Worm (Caenorhabditis elegans) whole organism, young adult: ENCODE measurements around the gene abt-1.

Experiments
- B0019.2 ChIP-seq: fragments of 200-800 bp; sonication (Bioruptor generic); conservative IDR thresholded peaks from 2 replicates; pipeline ENCODE4 v1.3.6; 2022; ENCODE audit warnings: missing genetic modification reagents, missing genetic modification characterization, missing compliant biosample characterization
- C17E4.6 ChIP-seq: fragments of 200-800 bp; sonication (Bioruptor generic); IDR thresholded peaks from 2 replicates; pipeline ENCODE4 v1.3.6; 2022; ENCODE audit warnings: missing genetic modification reagents, missing genetic modification characterization, missing compliant biosample characterization
- F22D6.2 ChIP-seq: sonication (generic microtip); optimal IDR thresholded peaks from 2 replicates; lab custom pipeline; 2016; ENCODE audit warnings: mild to moderate bottlenecking, missing genetic modification characterization, missing compliant biosample characterization
- F33H1.4 ChIP-seq: fragments of 200-800 bp; sonication (Bioruptor generic); IDR thresholded peaks from 2 replicates; pipeline ENCODE4 v1.3.6; 2022; ENCODE audit warnings: missing genetic modification reagents, missing genetic modification characterization, missing compliant biosample characterization
- F37B4.10 ChIP-seq: fragments of 200-800 bp; sonication (Bioruptor generic); IDR thresholded peaks from 2 replicates; pipeline ENCODE4 v1.3.6; 2022; ENCODE audit warnings: missing genetic modification characterization, missing compliant biosample characterization
- F49E8.2 ChIP-seq: sonication (generic microtip); optimal IDR thresholded peaks from 3 replicates; lab custom pipeline; 2017; ENCODE audit warnings: missing genetic modification characterization, mild to moderate bottlenecking, missing compliant biosample characterization, antibody characterized with exemption, moderate library complexity; ENCODE audit not compliant: insufficient read depth
- F52B5.7 ChIP-seq: sonication (generic microtip); optimal IDR thresholded peaks from 2 replicates; lab custom pipeline; 2016; ENCODE audit warnings: mild to moderate bottlenecking, missing genetic modification characterization, missing compliant biosample characterization
- K11D2.4 ChIP-seq: fragments of 200-800 bp; sonication (Bioruptor generic); IDR thresholded peaks from 2 replicates; pipeline ENCODE4 v1.3.6; 2022; ENCODE audit warnings: missing genetic modification reagents, missing genetic modification characterization, missing compliant biosample characterization
- Y53F4B.3 ChIP-seq: fragments of 200-800 bp; sonication (Bioruptor generic); IDR thresholded peaks from 2 replicates; pipeline ENCODE4 v1.3.6; 2022; ENCODE audit warnings: missing genetic modification reagents, missing genetic modification characterization, missing compliant biosample characterization
- Y53G8AR.9 ChIP-seq: fragments of 200-800 bp; sonication (Bioruptor generic); conservative IDR thresholded peaks from 2 replicates; pipeline ENCODE4 v1.3.6; 2022; ENCODE audit warnings: missing genetic modification reagents, missing genetic modification characterization, missing compliant biosample characterization
- attf-3 ChIP-seq: fragments of 200-800 bp; sonication (Bioruptor generic); conservative IDR thresholded peaks from 2 replicates; pipeline ENCODE4 v1.3.6; 2022; ENCODE audit warnings: missing genetic modification reagents, missing genetic modification characterization, missing compliant biosample characterization
- attf-5 ChIP-seq: fragments of 200-800 bp; sonication (Bioruptor generic); optimal IDR thresholded peaks from 2 replicates; lab custom pipeline; 2018; ENCODE audit warnings: mild to moderate bottlenecking, missing genetic modification characterization, missing compliant biosample characterization
- bed-2 ChIP-seq: fragments of 200-800 bp; sonication (Bioruptor generic); IDR thresholded peaks from 2 replicates; pipeline ENCODE4 v1.3.6; 2022; ENCODE audit warnings: missing genetic modification reagents, missing genetic modification characterization, missing compliant biosample characterization
- ceh-91 ChIP-seq: fragments of 200-800 bp; sonication (Bioruptor generic); IDR thresholded peaks from 2 replicates; pipeline ENCODE4 v1.3.6; 2022; ENCODE audit warnings: missing genetic modification reagents, missing genetic modification characterization, missing compliant biosample characterization
- egl-18 ChIP-seq: fragments of 200-800 bp; sonication (Bioruptor generic); IDR thresholded peaks from 2 replicates; pipeline ENCODE4 v1.3.6; 2022; ENCODE audit warnings: missing genetic modification reagents, missing genetic modification characterization, missing compliant biosample characterization
- fkh-3 ChIP-seq: sonication (generic microtip); optimal IDR thresholded peaks from 2 replicates; lab custom pipeline; 2016; ENCODE audit warnings: mild to moderate bottlenecking, missing genetic modification characterization, missing compliant biosample characterization
- gei-17 ChIP-seq: fragments of 200-800 bp; sonication (Bioruptor generic); optimal IDR thresholded peaks from 2 replicates; lab custom pipeline; 2018; ENCODE audit warnings: mild to moderate bottlenecking, missing genetic modification characterization, missing compliant biosample characterization
- him-1 ChIP-seq: sonication (generic microtip); optimal IDR thresholded peaks from 2 replicates; lab custom pipeline; 2016; ENCODE audit warnings: missing genotype, missing genetic modification reagents, missing genetic modification characterization, missing compliant biosample characterization
- hsf-1 ChIP-seq: fragments of 200-800 bp; sonication (Bioruptor generic); IDR thresholded peaks from 2 replicates; pipeline ENCODE4 v1.3.6; 2022; ENCODE audit warnings: missing genetic modification reagents, missing genetic modification characterization, missing compliant biosample characterization
- lag-1 ChIP-seq: fragments of 200-800 bp; sonication (Bioruptor generic); IDR thresholded peaks from 2 replicates; pipeline ENCODE4 v1.3.6; 2022; ENCODE audit warnings: missing genetic modification reagents, missing genetic modification characterization, missing compliant biosample characterization
- lin-26 ChIP-seq: fragments of 200-800 bp; sonication (Bioruptor generic); IDR thresholded peaks from 2 replicates; pipeline ENCODE4 v1.3.6; 2022; ENCODE audit warnings: missing genetic modification reagents, missing genetic modification characterization, missing compliant biosample characterization
- lin-54 ChIP-seq: fragments of 200-800 bp; sonication (Bioruptor generic); optimal IDR thresholded peaks from 2 replicates; lab custom pipeline; 2018; ENCODE audit warnings: mild to moderate bottlenecking, missing genetic modification characterization, missing compliant biosample characterization
- lir-1 ChIP-seq: fragments of 200-800 bp; sonication (Bioruptor generic); conservative IDR thresholded peaks from 2 replicates; pipeline ENCODE4 v1.3.6; 2022; ENCODE audit warnings: missing genetic modification reagents, missing genetic modification characterization, missing compliant biosample characterization
- lsl-1 ChIP-seq: fragments of 200-800 bp; sonication (Bioruptor generic); optimal IDR thresholded peaks from 2 replicates; lab custom pipeline; 2018; ENCODE audit warnings: mild to moderate bottlenecking, missing genetic modification characterization, moderate library complexity, missing compliant biosample characterization
- lsy-27 ChIP-seq: sonication (generic microtip); optimal IDR thresholded peaks from 2 replicates; lab custom pipeline; 2017; ENCODE audit warnings: missing genetic modification characterization, mild to moderate bottlenecking, missing compliant biosample characterization, antibody characterized with exemption, missing genotype, borderline replicate concordance; ENCODE audit not compliant: insufficient read depth
- madf-6 ChIP-seq: fragments of 200-800 bp; sonication (Bioruptor generic); IDR thresholded peaks from 2 replicates; pipeline ENCODE4 v1.3.6; 2022; ENCODE audit warnings: missing genetic modification reagents, missing genetic modification characterization, missing compliant biosample characterization
- mel-28 ChIP-seq: sonication (generic microtip); optimal IDR thresholded peaks from 2 replicates; lab custom pipeline; 2016; ENCODE audit warnings: borderline replicate concordance, mild to moderate bottlenecking, missing genetic modification characterization, missing compliant biosample characterization
- mxl-1 ChIP-seq: sonication (generic microtip); optimal IDR thresholded peaks from 2 replicates; lab custom pipeline; 2016; ENCODE audit warnings: missing genetic modification characterization, missing compliant biosample characterization
- nfya-1 ChIP-seq: sonication (generic microtip); optimal IDR thresholded peaks from 2 replicates; lab custom pipeline; 2017; ENCODE audit warnings: antibody characterized with exemption, missing compliant biosample characterization, missing genetic modification characterization, borderline replicate concordance; ENCODE audit not compliant: insufficient read depth
- nfya-2 ChIP-seq: fragments of 200-800 bp; sonication (Bioruptor generic); IDR thresholded peaks from 2 replicates; pipeline ENCODE4 v1.3.6; 2022; ENCODE audit warnings: missing genetic modification reagents, missing genetic modification characterization, missing compliant biosample characterization
- nhr-179 ChIP-seq: sonication (generic microtip); optimal IDR thresholded peaks from 2 replicates; lab custom pipeline; 2016; ENCODE audit warnings: mild to moderate bottlenecking, missing genetic modification characterization, missing compliant biosample characterization
- nhr-27 ChIP-seq: fragments of 200-800 bp; sonication (Bioruptor generic); optimal IDR thresholded peaks from 2 replicates; lab custom pipeline; 2018; ENCODE audit warnings: mild to moderate bottlenecking, missing genetic modification characterization, moderate library complexity, missing compliant biosample characterization
- pha-4 ChIP-seq: fragments of 150-350 bp; sonication (generic microtip); optimal IDR thresholded peaks from 2 replicates; lab custom pipeline; 2014; ENCODE audit warnings: missing biosample characterization, missing genetic modification reagents, missing genetic modification characterization
- rec-8 ChIP-seq, 2 experiments: sonication (generic microtip); optimal IDR thresholded peaks; 2 replicates each; lab custom pipeline; 2016; ENCODE audit warnings: mild to moderate bottlenecking in 2 of 2, missing genetic modification characterization in 2 of 2, missing genetic modification reagents in 2 of 2, missing genotype in 2 of 2, missing biosample characterization in 1 of 2, missing compliant biosample characterization in 1 of 2, moderate library complexity in 1 of 2
- repo-1 ChIP-seq: sonication (generic microtip); optimal IDR thresholded peaks from 2 replicates; lab custom pipeline; 2017; ENCODE audit warnings: mild to moderate bottlenecking, missing genetic modification characterization, missing compliant biosample characterization
- snpc-1.1 ChIP-seq: sonication (generic microtip); optimal IDR thresholded peaks from 2 replicates; lab custom pipeline; 2017; ENCODE audit warnings: missing genetic modification characterization, mild to moderate bottlenecking, missing compliant biosample characterization, antibody characterized with exemption, moderate library complexity, missing genotype, missing genetic modification reagents; ENCODE audit not compliant: insufficient read depth
- snpc-1.3 ChIP-seq: sonication (generic microtip); optimal IDR thresholded peaks from 2 replicates; lab custom pipeline; 2017; ENCODE audit warnings: missing genetic modification characterization, mild to moderate bottlenecking, missing compliant biosample characterization, antibody characterized with exemption, moderate library complexity, missing genotype, missing genetic modification reagents; ENCODE audit not compliant: insufficient read depth
- sptf-2 ChIP-seq: fragments of 200-800 bp; sonication (Bioruptor generic); optimal IDR thresholded peaks from 2 replicates; lab custom pipeline; 2018; ENCODE audit warnings: mild to moderate bottlenecking, missing genetic modification characterization, missing compliant biosample characterization
- unc-130 ChIP-seq: sonication (generic microtip); optimal IDR thresholded peaks from 2 replicates; lab custom pipeline; 2016; ENCODE audit warnings: missing genetic modification reagents, missing genetic modification characterization, missing compliant biosample characterization
- zfh-2 ChIP-seq: fragments of 200-800 bp; sonication (Bioruptor generic); conservative IDR thresholded peaks from 2 replicates; pipeline ENCODE4 v1.3.6; 2022; ENCODE audit warnings: missing genetic modification reagents, missing genetic modification characterization, missing compliant biosample characterization
- ztf-28 ChIP-seq: fragments of 200-800 bp; sonication (Bioruptor generic); IDR thresholded peaks from 2 replicates; pipeline ENCODE4 v1.3.6; 2022; ENCODE audit warnings: missing genetic modification reagents, missing genetic modification characterization, missing compliant biosample characterization

Gene abt-1

DNA sequence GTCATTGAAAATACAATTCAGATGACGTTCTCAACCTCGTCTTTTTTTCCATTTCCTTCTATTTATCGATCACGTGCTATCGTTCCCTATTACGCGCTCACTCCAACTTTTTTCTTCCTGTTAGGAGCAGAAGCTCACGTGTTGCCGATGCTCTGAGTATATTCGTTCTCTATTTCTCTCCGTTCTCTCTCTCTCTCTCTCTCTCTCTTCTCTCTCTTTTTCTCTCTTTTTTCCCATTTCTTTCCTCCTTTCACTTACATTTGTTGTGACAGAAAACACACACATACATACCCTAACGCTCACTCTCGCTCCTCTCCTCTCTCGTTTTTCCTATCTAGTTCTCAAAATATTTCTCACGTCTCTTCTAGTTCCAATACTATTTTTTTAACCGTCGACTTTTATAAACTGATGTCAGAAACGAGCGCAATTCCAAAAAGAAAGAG lies 37.7 kb upstream of the abt-1 start (continued):
- 0 out of 2 replicates have a peak, but pooled peaks have one; percentile 33 for TF ChIP-seq attf-3 (GFP tag; lab: Robert Waterston, UW)
- no peak for TF ChIP-seq sptf-2
- TF ChIP-seq lir-1 (GFP tag; lab: Robert Waterston, UW) = peak; percentile 59; the same call in 1 of the 2 replicates
- TF ChIP-seq ztf-28 (GFP tag; lab: Robert Waterston, UW) = no peak
- no peak for TF ChIP-seq egl-18 (GFP tag; lab: Robert Waterston, UW)
- no peak for TF ChIP-seq snpc-1.1 (tag; lab: Kevin White, UChicago)
- TF ChIP-seq Y53G8AR.9 (GFP tag; lab: Robert Waterston, UW) = peak; percentile 71
- TF ChIP-seq attf-5 (GFP tag; lab: Kevin White, UChicago) = peak; percentile 93
- no peak for TF ChIP-seq F33H1.4
- peak; percentile 49 for TF ChIP-seq gei-17 (GFP tag; lab: Kevin White, UChicago)
- no peak for TF ChIP-seq lsy-27 (tag; lab: Kevin White, UChicago)
- TF ChIP-seq nhr-179 (tag; lab: Kevin White, UChicago) = no peak
- TF ChIP-seq K11D2.4 (GFP tag; lab: Robert Waterston, UW) = peak; percentile 88
- no peak for TF ChIP-seq F52B5.7 (tag; lab: Kevin White, UChicago)
- TF ChIP-seq nfya-2 (GFP tag; lab: Robert Waterston, UW) = no peak
- TF ChIP-seq hsf-1 = no peak
- TF ChIP-seq bed-2 (GFP tag; lab: Robert Waterston, UW) = no peak
- TF ChIP-seq zfh-2 (GFP tag; lab: Robert Waterston, UW) = no peak
- no peak for TF ChIP-seq repo-1
- no peak for TF ChIP-seq mel-28 (tag; lab: Kevin White, UChicago)
- no peak for TF ChIP-seq F37B4.10 (GFP tag; lab: Robert Waterston, UW)
- no peak for TF ChIP-seq ceh-91 (GFP tag; lab: Robert Waterston, UW)
- peak; percentile 50 for TF ChIP-seq lin-54
- TF ChIP-seq snpc-1.3 (tag; lab: Kevin White, UChicago) = no peak
- TF ChIP-seq rec-8 (tag; optimal IDR thresholded peaks at IDR 0.05; lab: Kevin White, UChicago) = no peak
- TF ChIP-seq lin-26 (GFP tag; lab: Robert Waterston, UW) = no peak; the same call in 1 of the 2 replicates
- TF ChIP-seq F22D6.2 (tag; lab: Kevin White, UChicago) = peak; percentile 46
- no peak for TF ChIP-seq nhr-27 (tag; lab: Kevin White, UChicago)
- no peak for TF ChIP-seq unc-130 (GFP tag; lab: Kevin White, UChicago)
- no peak for TF ChIP-seq Y53F4B.3 (GFP tag; lab: Robert Waterston, UW)
- no peak for TF ChIP-seq pha-4 (tag; lab: Kevin White, UChicago)
- TF ChIP-seq madf-6 (GFP tag; lab: Robert Waterston, UW) = peak; percentile 12; the same call in 1 of the 2 replicates
- no peak for TF ChIP-seq lsl-1 (GFP tag; lab: Kevin White, UChicago)
- TF ChIP-seq B0019.2 (GFP tag; lab: Robert Waterston, UW) = no peak
- no peak for TF ChIP-seq C17E4.6 (GFP tag; lab: Robert Waterston, UW)
- TF ChIP-seq, all 124 proteins: peak for 47

- TF ChIP-seq him-1 (tag; lab: Kevin White, UChicago) (no peak), lag-1 (no peak), hsf-1 (no peak), fkh-3 (tag; lab: Kevin White, UChicago) (no peak), mxl-1 (tag; lab: Kevin White, UChicago) (no peak), lsl-1 (GFP tag; lab: Kevin White, UChicago) (no peak), nfya-1 (tag; lab: Kevin White, UChicago) (no peak), F49E8.2 (no peak)
Observed at ce11 chrIV:10251764-10252163, 37.1 kb upstream of the abt-1 start.
